Worm (Caenorhabditis elegans) whole organism, dauer: ENCODE measurements around the gene srz-62.

ENCODE experiments used
- unc-62 ChIP-seq: sonication (generic microtip); optimal IDR thresholded peaks from 2 replicates; lab custom pipeline; 2017; ENCODE audit warnings: missing biosample characterization, missing genetic modification reagents, missing genetic modification characterization

Gene srz-62

DNA sequence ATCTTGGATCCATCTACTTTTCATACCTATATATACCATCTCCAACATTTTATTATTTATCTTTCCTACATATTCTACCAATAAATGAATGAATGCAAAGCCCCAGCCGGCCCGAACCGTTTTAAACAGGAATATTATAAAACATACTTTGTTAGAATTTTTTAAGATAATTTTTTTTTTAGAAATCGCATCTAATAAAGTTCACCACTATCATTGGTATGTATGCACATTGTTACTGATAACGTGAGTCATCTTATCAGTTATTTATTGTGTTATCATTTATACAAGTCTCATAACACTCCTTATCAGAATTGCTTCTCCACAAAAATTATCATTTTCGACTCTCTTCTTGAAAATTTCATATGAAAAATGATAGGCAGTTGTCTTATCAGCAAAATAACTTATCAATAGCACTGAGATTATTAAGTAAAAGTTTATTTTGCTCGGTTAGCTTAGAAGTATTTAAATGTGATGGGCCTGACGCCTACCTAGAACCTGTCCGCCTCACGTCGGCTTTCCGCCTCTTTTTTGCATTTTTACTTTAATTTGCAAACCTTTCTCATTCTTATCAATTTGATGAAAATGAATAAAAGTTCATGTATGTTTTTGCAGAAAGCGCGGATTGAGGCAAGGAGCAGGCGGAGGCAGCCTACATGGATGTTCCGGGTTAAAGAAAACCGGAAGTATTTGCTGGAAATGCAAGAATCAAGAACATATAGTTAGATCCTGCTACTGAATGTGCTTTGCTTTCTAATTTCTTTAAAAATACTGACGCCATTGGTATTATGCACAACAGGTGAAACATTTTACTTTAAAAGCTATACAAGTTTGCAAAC, at the start of gene srz-62:
TSS of gene srz-62 (plus strand) at position 786 of the 836 bp plus-strand sequence.
- TF ChIP-seq unc-62 (GFP tag; lab: Kevin White, UChicago) = no peak

DNA sequence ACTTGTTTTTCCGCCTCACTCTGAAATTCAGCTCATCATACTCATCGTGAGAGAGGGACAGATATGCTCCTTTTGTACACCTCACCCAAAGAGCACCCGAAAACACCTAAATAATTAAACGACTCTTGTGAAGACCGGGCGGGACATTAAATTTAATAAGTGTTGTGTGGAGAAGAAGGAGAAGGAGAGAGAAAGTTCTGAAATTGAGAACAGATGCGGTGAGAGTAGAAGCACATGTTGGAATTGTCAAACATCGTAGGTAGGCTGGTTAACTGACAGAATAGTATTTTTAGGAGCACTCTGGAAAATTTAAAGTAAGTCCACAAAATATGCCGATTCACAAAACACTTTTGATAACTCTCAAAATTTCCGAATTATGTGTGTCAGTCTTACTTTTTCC, 46.7 kb upstream of the srz-62 start:
- TF ChIP-seq unc-62 (GFP tag; lab: Kevin White, UChicago) = no peak

DNA sequence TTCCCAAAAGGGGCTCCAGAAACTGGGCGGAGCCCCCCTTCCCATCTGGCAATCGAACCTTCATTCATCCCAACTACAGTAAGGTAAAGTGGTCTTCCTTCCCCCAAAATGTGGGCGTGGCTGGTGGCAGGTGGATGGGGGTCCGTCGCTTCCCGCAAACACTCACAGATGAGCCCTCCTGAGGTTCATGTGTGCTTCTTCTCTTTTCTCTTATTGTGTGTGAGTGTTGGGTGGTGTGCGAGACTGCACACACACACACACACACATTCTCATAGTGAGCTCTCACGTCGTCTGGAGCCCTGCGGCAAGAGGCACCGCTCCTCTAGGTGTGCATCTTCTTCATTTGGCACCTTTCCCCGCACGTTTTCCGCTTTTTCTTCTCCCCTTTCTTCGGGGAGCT, 45.7 kb upstream of the srz-62 start:
- no peak for TF ChIP-seq unc-62 (GFP tag; lab: Kevin White, UChicago)

DNA sequence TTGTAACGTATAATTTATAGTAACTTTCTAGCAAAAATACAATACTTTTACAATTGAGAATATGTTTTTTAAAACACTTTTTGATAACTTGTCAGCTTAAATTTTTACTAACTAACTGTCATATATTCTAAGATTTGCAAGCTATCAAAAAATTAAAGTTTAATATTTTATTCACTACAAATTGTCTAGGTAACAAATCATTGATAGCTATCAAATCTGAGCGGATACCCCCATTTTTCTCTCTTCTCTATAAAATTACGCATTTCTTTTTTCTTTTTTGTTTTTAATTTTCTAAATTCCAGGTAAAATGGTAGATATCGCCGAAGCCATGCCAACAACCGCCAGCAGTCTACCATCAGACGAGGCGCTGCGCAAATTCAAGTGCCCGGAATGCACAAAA, 44.8 kb upstream of the srz-62 start, which contains the start of gene zag-1:
TSS of gene zag-1 (plus strand) at position 301 of the 400 bp plus-strand sequence.
- TF ChIP-seq unc-62 (GFP tag; lab: Kevin White, UChicago) = no peak

DNA sequence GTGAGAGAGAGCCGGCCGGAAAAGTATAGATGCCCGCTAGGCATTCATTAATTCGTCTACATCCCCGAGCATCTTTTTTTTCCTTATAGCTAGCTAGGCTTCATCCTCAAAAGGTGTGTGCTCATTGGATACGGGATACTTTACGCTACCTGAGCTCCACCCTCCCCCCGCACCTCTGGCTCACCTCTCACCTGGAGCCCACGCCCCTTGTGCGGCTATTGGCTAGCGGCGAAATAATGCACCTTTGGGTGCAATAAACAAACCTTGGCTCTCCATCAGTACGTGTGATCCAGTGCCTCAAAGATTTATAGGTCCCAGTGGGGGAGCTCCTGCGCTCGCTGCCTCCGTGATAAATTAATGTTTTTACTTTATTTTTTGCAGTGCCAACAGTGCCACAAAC, 44.1 kb upstream of the srz-62 start:
- TF ChIP-seq unc-62 (GFP tag; lab: Kevin White, UChicago) = no peak

DNA sequence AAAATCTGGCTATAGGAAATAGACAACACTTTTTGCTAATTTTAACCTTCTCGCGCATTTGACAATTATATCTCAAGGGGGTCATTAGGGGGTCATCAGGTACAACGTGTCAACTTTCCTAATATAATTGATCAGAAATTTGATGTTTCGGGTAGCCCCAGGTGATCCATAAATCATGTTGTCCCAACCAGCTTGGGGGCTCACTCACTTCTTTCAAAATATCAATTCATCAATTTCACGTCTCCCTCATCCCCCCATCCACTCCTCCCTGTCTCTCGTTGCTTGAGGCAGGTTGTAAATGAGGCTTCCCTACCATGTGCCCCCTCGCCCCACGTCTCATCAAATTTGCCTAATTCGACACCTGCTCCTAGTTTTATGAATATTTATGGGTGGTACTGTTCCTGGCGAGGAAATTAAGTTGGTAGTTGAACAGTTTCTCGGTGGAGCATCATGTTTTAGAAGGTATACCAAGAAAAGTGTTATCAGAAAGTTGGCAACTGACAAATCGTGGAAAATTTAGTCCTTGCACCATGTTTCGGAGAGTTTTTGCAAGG, 42.2 kb upstream of the srz-62 start:
- TF ChIP-seq unc-62 (GFP tag; lab: Kevin White, UChicago) = no peak

DNA sequence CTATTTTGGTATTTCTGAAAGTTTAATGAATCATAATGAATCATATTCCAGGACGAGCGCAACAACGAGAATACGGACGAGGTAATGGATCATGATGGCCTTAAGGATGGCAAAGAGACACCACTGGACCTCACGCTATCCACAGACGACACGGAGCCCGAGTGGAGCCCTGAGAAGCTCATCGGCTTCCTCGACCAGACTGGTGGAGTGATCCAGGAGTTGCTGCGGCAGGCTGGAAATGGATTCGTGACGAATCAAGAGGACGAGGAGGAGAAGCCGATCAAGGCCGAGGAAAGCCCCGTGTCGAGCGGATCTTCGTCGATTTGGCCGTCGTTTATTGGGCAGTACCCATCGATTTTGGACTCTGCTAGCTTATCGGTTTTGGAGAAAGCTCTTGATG, 40.8 kb upstream of the srz-62 start:
- TF ChIP-seq unc-62 (GFP tag; lab: Kevin White, UChicago) = no peak

DNA sequence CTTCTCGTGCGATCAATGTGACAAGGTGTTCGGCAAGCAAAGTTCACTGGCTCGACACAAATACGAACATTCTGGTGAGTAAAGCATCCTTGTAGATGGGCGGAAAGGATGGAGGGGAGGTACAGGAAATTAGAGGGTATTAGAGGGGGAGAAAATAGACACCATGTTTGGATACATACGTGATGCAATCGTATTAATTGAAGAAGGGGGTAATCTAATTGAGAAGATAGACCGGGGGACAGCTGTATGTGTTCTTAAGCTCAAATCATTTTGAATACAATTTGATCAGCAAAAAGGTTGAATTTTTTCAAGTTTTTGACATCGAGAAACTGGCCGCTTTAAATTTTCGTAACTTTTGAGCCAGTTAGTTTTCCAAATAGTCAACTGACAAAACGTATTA, 39.9 kb upstream of the srz-62 start:
- no peak for TF ChIP-seq unc-62 (GFP tag; lab: Kevin White, UChicago)

DNA sequence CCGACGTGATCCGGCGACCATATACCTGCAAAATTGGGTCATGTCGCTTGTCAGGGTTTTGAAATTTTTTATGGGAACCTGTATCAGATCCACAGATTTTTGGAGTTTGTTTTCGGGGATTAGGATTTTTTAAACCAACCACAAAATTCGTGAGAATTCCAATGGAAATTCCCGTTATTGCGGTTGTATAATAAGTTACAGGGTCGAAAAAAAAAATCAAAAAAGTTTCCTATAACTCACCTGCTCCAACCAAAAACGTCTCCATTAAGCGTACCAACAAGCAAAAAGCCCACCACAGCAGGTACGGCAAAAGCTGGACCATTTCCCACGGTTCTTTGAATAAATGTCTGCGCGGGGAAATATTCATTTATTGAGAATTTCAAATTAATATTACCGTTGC, 37.4 kb upstream of the srz-62 start:
- no peak for TF ChIP-seq unc-62 (GFP tag; lab: Kevin White, UChicago)

DNA sequence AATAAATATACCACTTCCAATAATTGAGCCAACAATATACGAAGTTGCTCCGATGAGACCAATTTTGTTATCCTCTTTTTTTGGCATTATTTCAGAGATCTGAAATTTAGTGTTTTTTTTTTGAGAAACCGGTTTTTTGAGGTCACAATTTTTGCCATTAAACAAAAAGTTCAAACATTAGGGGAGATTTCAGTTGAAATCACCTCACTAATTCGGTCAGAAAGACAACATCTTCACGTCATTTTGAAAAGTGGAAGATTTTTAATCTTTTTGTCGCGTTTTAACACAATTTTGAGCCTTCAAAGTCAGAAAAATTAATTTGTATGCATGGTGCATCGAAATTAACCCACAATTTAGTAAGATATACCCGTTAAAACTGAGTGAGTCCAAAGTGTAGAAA, 35.4 kb upstream of the srz-62 start, which contains the start of gene aat-8:
TSS of gene aat-8 (minus strand) at position 101 of the 400 bp plus-strand sequence.
- no peak for TF ChIP-seq unc-62 (GFP tag; lab: Kevin White, UChicago)

DNA sequence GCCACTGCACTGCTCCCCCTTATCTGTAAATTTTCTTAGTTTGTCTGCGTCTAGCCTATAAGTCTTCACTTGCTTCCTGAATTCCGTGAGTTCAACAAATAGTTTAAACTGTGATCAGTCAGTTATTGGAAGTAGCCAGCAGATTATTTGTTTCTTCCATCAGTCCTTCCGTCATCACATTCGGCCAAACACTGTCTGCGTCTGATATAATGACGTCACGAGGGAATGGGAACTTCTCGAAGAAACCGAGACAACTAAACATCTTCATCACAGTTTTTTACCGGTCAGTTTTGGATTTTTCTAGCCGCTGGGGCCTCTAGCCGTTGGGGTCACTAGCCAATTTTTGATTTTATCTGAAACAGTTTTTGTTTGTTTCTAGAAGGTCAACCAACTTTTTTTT, 34.3 kb upstream of the srz-62 start:
- TF ChIP-seq unc-62 (GFP tag; lab: Kevin White, UChicago) = no peak

DNA sequence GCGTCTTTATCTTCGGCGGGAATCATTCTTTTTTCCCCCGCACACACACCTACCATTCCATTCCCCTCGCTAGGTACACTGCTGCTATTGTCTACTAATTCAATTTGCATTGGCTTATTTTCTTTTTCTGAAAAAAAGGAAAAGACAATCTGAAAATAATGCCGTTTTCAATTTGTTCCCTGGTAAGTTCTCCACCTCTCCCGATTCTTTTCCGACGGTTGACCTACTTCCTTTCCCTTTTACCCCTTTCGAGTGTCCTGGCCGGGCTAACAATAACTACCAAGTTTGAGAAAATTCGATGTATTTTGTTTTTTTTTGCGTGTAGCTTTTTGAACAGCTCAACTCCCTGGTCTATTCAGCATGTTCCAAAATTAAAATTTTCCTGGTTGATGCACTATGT, 33.1 kb upstream of the srz-62 start, which contains the start of gene F37C4.4:
TSS of gene F37C4.4 (plus strand) at position 58 of the 400 bp plus-strand sequence.
- no peak for TF ChIP-seq unc-62 (GFP tag; lab: Kevin White, UChicago)

DNA sequence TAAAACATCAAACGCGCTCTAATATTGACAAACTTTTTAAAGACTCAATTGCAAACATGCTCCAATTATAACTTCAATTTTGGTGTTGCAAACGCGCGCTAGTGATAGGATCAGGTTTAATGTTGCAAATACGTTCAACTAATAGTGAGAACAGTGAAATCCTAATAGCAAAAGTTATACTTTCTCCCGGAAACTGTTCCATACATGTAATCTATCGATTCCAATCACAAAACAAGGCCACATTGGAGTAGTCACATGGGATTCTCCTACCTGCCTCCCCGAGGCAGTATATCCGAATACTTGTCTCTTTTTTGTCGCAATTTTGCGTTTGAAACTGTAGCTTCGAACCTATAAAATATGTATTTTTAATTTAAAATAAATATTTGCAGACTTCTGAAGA, 30.4 kb upstream of the srz-62 start:
- no peak for TF ChIP-seq unc-62 (GFP tag; lab: Kevin White, UChicago)

DNA sequence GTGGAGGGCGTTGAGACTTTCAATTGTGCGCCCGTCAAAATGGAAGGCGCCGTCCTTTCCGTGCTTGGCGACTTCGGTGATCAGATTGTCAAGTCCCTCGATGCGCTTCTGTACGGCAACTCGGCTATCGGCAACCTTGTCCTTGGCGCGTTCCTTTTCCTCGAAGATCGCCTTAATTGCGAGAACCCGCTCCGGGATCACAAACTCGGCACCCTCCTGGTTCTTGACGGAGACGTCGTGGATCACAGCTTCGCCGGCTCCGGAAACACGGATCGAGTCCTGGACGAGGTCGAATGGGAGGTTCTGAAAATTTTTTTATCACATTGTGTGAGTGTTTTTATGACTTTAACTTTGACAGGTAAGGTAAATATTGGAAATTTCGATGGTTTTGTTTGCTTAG, 27.1 kb upstream of the srz-62 start:
- TF ChIP-seq unc-62 (GFP tag; lab: Kevin White, UChicago) = no peak

DNA sequence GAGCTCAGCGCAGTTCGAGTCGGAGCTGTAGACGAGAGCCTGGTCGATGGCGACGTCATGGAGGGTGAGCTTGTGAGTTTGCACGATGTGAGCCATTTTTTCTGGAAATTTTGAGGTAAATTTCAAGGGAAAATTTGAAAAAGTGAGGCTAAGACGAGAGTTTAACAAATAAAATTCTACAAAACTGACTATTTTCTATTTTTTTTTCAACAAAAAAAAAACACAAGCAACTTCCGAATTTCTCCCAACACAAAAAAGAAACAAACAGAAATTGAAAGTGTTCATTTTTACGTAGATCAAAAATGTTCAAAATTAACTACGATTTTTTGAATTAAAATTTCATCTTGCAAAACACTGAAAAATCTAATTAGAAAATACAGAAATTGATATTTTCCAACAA, 26.6 kb upstream of the srz-62 start, which contains the start of gene F37C4.5:
TSS of gene F37C4.5 (minus strand) at position 101 of the 400 bp plus-strand sequence.
- no peak for TF ChIP-seq unc-62 (GFP tag; lab: Kevin White, UChicago)

DNA sequence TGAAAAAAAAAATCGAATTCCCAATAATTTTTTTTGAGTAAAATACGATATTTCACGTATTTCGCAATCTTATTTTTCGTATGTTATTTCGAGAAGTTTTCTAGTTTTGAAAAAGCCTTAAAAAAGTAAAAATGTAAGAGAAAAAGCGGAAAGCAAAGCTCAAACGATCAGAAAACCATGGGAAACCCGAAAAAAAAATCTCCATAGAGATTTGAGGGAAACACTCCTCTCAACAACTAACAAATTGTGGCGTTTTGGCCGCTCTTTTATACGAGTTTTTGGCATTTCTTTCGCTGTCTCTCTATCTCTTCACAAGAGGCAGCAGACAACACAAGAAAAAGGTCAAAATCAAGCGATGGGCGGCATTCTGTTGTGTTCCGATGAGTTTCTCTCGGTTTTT, 25.9 kb upstream of the srz-62 start:
- no peak for TF ChIP-seq unc-62 (GFP tag; lab: Kevin White, UChicago)

DNA sequence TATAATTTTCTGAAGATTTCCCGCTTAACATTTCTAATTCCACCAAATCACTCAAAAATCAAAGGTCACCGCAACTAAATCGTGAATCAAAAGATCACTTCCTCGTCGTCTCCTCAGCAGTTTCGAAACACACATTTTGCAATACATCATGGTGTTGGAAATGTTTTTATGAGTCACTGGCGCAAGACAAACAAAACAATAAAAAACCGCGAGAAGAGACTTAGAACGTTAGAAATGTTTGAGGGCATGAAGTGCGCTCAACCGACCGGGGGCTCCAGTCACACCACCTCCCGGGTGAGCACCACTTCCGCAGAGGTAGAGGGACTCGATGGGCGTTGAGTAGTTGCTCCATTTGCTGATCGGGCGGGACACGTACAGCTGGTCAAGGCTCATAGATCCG, 25.0 kb upstream of the srz-62 start:
- TF ChIP-seq unc-62 (GFP tag; lab: Kevin White, UChicago) = no peak
